Worm (Caenorhabditis elegans): ENCODE data around the gene tbc-6.

DNA sequence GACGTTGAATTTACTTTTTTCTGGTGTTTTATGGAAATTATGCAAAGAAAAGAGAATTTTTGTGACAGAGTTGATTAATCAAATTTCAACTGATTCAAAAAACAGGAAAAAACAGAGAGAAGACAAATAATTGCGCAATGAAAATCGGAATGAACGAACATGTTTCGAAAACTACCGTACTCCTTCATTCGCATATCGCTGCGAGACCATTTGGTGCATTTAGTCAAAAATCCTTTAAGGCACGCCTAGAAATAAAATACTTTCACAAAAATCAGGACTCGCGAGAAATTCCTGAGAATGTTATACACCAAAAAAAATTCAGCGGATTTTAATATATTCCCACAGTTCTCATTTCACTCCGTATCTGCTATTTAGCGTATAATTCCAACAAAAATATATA, 12.1 kb downstream of the tbc-6 start:
- TF ChIP-seq zip-11 (GFP tag; IDR thresholded peaks at IDR 0.05): no peak
- TF ChIP-seq php-3 (GFP tag; IDR thresholded peaks at IDR 0.05): no peak
- no peak for TF ChIP-seq zag-1 (tag; optimal IDR thresholded peaks at IDR 0.05)

Data from whole organism, L4 larva.